Fruit fly (Drosophila melanogaster) whole organism, embryonic: ENCODE data around the gene car.
A peak's percentile ranks its signal among the peaks of the same experiment; 100 is the strongest.

ENCODE experiments used
- Bgb ChIP-seq: fragments of 200-800 bp; sonication (Bioruptor generic); IDR thresholded peaks from 2 replicates; pipeline ENCODE4 v1.3.6; 2022; ENCODE audit warnings: missing biosample characterization, missing genetic modification characterization; ENCODE audit not compliant: partially characterized antibody
- CG1024 ChIP-seq: fragments of 200-800 bp; sonication (Bioruptor generic); IDR thresholded peaks from 2 replicates; pipeline ENCODE4 v1.3.6; 2022; ENCODE audit warnings: missing biosample characterization, missing genetic modification characterization
- CG10321 ChIP-seq: fragments of 200-800 bp; sonication (Bioruptor generic); IDR thresholded peaks from 2 replicates; pipeline ENCODE4 v1.3.6; 2022; ENCODE audit warnings: missing biosample characterization, missing genetic modification characterization
- CG13296 ChIP-seq: fragments of 200-800 bp; sonication (Bioruptor generic); optimal IDR thresholded peaks from 3 replicates; lab custom pipeline; 2018; ENCODE audit warnings: missing biosample characterization, mild to moderate bottlenecking, missing genetic modification characterization
- CG13894 ChIP-seq: fragments of 200-800 bp; sonication (Bioruptor generic); optimal IDR thresholded peaks from 3 replicates; lab custom pipeline; 2018; ENCODE audit warnings: missing biosample characterization, mild to moderate bottlenecking, missing genetic modification characterization, moderate library complexity
- CG14014 ChIP-seq: fragments of 200-800 bp; sonication (Bioruptor generic); IDR thresholded peaks from 2 replicates; pipeline ENCODE4 v1.3.6; 2022; ENCODE audit warnings: missing biosample characterization, missing genetic modification characterization
- CG14441 ChIP-seq: fragments of 200-800 bp; sonication (Bioruptor generic); IDR thresholded peaks from 2 replicates; pipeline ENCODE4 v1.3.6; 2022; ENCODE audit warnings: missing biosample characterization, missing genetic modification characterization
- CG14710 ChIP-seq: fragments of 200-800 bp; sonication (Bioruptor generic); optimal IDR thresholded peaks from 3 replicates; lab custom pipeline; 2019; ENCODE audit warnings: missing biosample characterization, mild to moderate bottlenecking, missing genetic modification characterization, moderate library complexity
- CG15073 ChIP-seq: fragments of 200-800 bp; sonication (Bioruptor generic); optimal IDR thresholded peaks from 2 replicates; lab custom pipeline; 2016; ENCODE audit warnings: missing biosample characterization, missing genetic modification characterization
- CG17186 ChIP-seq: fragments of 200-800 bp; sonication (Bioruptor generic); optimal IDR thresholded peaks from 3 replicates; lab custom pipeline; 2017; ENCODE audit warnings: missing biosample characterization, missing genetic modification reagents, missing genetic modification characterization
- CG17568 ChIP-seq: fragments of 200-800 bp; sonication (Bioruptor generic); optimal IDR thresholded peaks from 2 replicates; lab custom pipeline; 2018; ENCODE audit warnings: missing biosample characterization, mild to moderate bottlenecking, missing genetic modification characterization, moderate library complexity
- CG18599 ChIP-seq: fragments of 200-800 bp; sonication (Bioruptor generic); optimal IDR thresholded peaks from 3 replicates; lab custom pipeline; 2017; ENCODE audit warnings: missing biosample characterization, missing genetic modification characterization, mild to moderate bottlenecking, moderate library complexity, missing genetic modification reagents
- CG18764 ChIP-seq: fragments of 200-800 bp; sonication (Bioruptor generic); optimal IDR thresholded peaks from 3 replicates; lab custom pipeline; 2016; ENCODE audit warnings: missing biosample characterization, missing genetic modification characterization
- CG34422 ChIP-seq: fragments of 200-800 bp; sonication (Bioruptor generic); IDR thresholded peaks from 3 replicates; pipeline ENCODE4 v1.3.6; 2022; ENCODE audit warnings: missing biosample characterization, missing genetic modification characterization
- CG3995 ChIP-seq: fragments of 200-800 bp; sonication (Bioruptor generic); optimal IDR thresholded peaks from 3 replicates; lab custom pipeline; 2016; ENCODE audit warnings: missing biosample characterization, missing genetic modification characterization
- CG6765 ChIP-seq: fragments of 200-800 bp; sonication (Bioruptor generic); optimal IDR thresholded peaks from 3 replicates; lab custom pipeline; 2017; ENCODE audit warnings: missing biosample characterization, mild to moderate bottlenecking, missing genetic modification characterization
- CG9876 ChIP-seq: fragments of 200-800 bp; sonication (Bioruptor generic); optimal IDR thresholded peaks from 2 replicates; lab custom pipeline; 2016; ENCODE audit warnings: missing biosample characterization, missing genetic modification characterization
- D19B ChIP-seq: fragments of 200-800 bp; sonication (Bioruptor generic); optimal IDR thresholded peaks from 2 replicates; lab custom pipeline; 2017; ENCODE audit warnings: missing biosample characterization, mild to moderate bottlenecking, missing genetic modification characterization
- Dip2 ChIP-seq: fragments of 200-800 bp; sonication (Bioruptor generic); IDR thresholded peaks from 2 replicates; pipeline ENCODE4 v1.3.6; 2022; ENCODE audit warnings: missing biosample characterization, missing genetic modification characterization
- Doc3 ChIP-seq: fragments of 200-800 bp; sonication (Bioruptor generic); IDR thresholded peaks from 3 replicates; pipeline ENCODE4 v1.3.6; 2022; ENCODE audit warnings: missing biosample characterization, missing genetic modification characterization; ENCODE audit not compliant: partially characterized antibody
- Dp ChIP-seq: fragments of 200-800 bp; sonication (Bioruptor generic); optimal IDR thresholded peaks from 2 replicates; lab custom pipeline; 2018; ENCODE audit warnings: missing biosample characterization, mild to moderate bottlenecking, missing genetic modification characterization, moderate library complexity
- E2f1 ChIP-seq: fragments of 200-800 bp; sonication (Bioruptor generic); IDR thresholded peaks from 2 replicates; pipeline ENCODE4 v1.3.6; 2022; ENCODE audit warnings: missing biosample characterization, missing genetic modification characterization
- Fer2 ChIP-seq: fragments of 200-800 bp; sonication (Bioruptor generic); optimal IDR thresholded peaks from 2 replicates; lab custom pipeline; 2018; ENCODE audit warnings: missing biosample characterization, mild to moderate bottlenecking, missing genetic modification characterization, moderate library complexity
- Hmr ChIP-seq: fragments of 200-800 bp; sonication (Bioruptor generic); optimal IDR thresholded peaks from 3 replicates; lab custom pipeline; 2017; ENCODE audit warnings: mild to moderate bottlenecking, missing biosample characterization, missing genetic modification reagents, missing genetic modification characterization
- Mrtf ChIP-seq: fragments of 200-800 bp; sonication (Bioruptor generic); IDR thresholded peaks from 3 replicates; pipeline ENCODE4 v1.3.6; 2022; ENCODE audit warnings: missing biosample characterization, missing genetic modification characterization
- Ptx1 ChIP-seq: fragments of 200-800 bp; sonication (Bioruptor generic); IDR thresholded peaks from 2 replicates; pipeline ENCODE4 v1.3.6; 2022; ENCODE audit warnings: missing biosample characterization, missing genetic modification characterization
- Spps ChIP-seq: fragments of 200-800 bp; sonication (Bioruptor generic); optimal IDR thresholded peaks from 2 replicates; lab custom pipeline; 2018; ENCODE audit warnings: missing biosample characterization, mild to moderate bottlenecking, missing genetic modification characterization
- abd-A ChIP-seq: fragments of 200-800 bp; sonication (Bioruptor generic); optimal IDR thresholded peaks from 3 replicates; lab custom pipeline; 2019; ENCODE audit warnings: missing biosample characterization, mild to moderate bottlenecking, missing genetic modification characterization, moderate library complexity
- amos ChIP-seq: fragments of 200-800 bp; sonication (Bioruptor generic); IDR thresholded peaks from 2 replicates; pipeline ENCODE4 v1.3.6; 2022; ENCODE audit warnings: missing biosample characterization, missing genetic modification characterization; ENCODE audit not compliant: partially characterized antibody
- chm ChIP-seq: fragments of 200-800 bp; sonication (Bioruptor generic); IDR thresholded peaks from 2 replicates; pipeline ENCODE4 v1.3.6; 2022; ENCODE audit warnings: missing biosample characterization, missing genetic modification characterization
- croc ChIP-seq: fragments of 200-800 bp; sonication (Bioruptor generic); conservative IDR thresholded peaks from 3 replicates; pipeline ENCODE4 v1.3.6; 2022; ENCODE audit warnings: missing biosample characterization, missing genetic modification characterization
- da ChIP-seq: fragments of 200-800 bp; sonication (Bioruptor generic); optimal IDR thresholded peaks from 2 replicates; lab custom pipeline; 2016; ENCODE audit warnings: missing biosample characterization, missing genetic modification characterization
- dan ChIP-seq: fragments of 200-800 bp; sonication (Bioruptor generic); IDR thresholded peaks from 2 replicates; pipeline ENCODE4 v1.3.6; 2022; ENCODE audit warnings: missing biosample characterization, missing genetic modification characterization
- emc ChIP-seq: fragments of 200-800 bp; sonication (Bioruptor generic); optimal IDR thresholded peaks from 2 replicates; lab custom pipeline; 2016; ENCODE audit warnings: missing biosample characterization, missing genetic modification characterization
- eve ChIP-seq, 2 experiments: fragments of >200 bp; optimal IDR thresholded peaks; 2 replicates each; lab custom pipeline; 2017; ENCODE audit warnings: missing biosample characterization in 2 of 2, missing genetic modification characterization in 2 of 2
- grau ChIP-seq: fragments of 200-800 bp; optimal IDR thresholded peaks from 3 replicates; lab custom pipeline; 2019; ENCODE audit warnings: missing biosample characterization, mild to moderate bottlenecking, missing genetic modification characterization, moderate library complexity
- hb ChIP-seq: fragments of 200-800 bp; sonication (Bioruptor generic); IDR thresholded peaks from 3 replicates; pipeline ENCODE4 v1.3.6; 2022; ENCODE audit warnings: missing biosample characterization, missing genetic modification characterization; ENCODE audit not compliant: partially characterized antibody
- hbn ChIP-seq: fragments of 200-800 bp; sonication (Bioruptor generic); IDR thresholded peaks from 2 replicates; pipeline ENCODE4 v1.3.6; 2022; ENCODE audit warnings: missing biosample characterization, missing genetic modification characterization; ENCODE audit not compliant: partially characterized antibody
- jing ChIP-seq: fragments of 200-800 bp; sonication (Bioruptor generic); optimal IDR thresholded peaks from 2 replicates; lab custom pipeline; 2018; ENCODE audit warnings: missing biosample characterization, mild to moderate bottlenecking, missing genetic modification characterization
- kni ChIP-seq: fragments of 200-800 bp; sonication (Bioruptor generic); optimal IDR thresholded peaks from 3 replicates; lab custom pipeline; 2017; ENCODE audit warnings: mild to moderate bottlenecking, missing biosample characterization, missing genetic modification reagents, missing genetic modification characterization
- luna ChIP-seq: fragments of 200-800 bp; sonication (Bioruptor generic); optimal IDR thresholded peaks from 2 replicates; lab custom pipeline; 2016; ENCODE audit warnings: missing biosample characterization, missing genetic modification characterization
- nau ChIP-seq: fragments of 200-800 bp; sonication (Bioruptor generic); optimal IDR thresholded peaks from 3 replicates; lab custom pipeline; 2017; ENCODE audit warnings: missing biosample characterization, mild to moderate bottlenecking, missing genetic modification characterization, missing genetic modification reagents
- pan ChIP-seq, 4 experiments: fragments of >200 bp in 3 of 4; fragments of 200-800 bp in 1 of 4; sonication (Bioruptor generic) in 1 of 4; optimal IDR thresholded peaks in 3 of 4; IDR thresholded peaks in 1 of 4; 2 replicates each; pipeline versions ENCODE4 v1.3.6 to Lab custom; 2017 to 2022; ENCODE audit warnings: missing biosample characterization in 2 of 4, missing genetic modification characterization in 2 of 4, mixed read lengths in 1 of 4
- pzg ChIP-seq: fragments of 200-800 bp; sonication (Bioruptor generic); optimal IDR thresholded peaks from 3 replicates; lab custom pipeline; 2018; ENCODE audit warnings: missing biosample characterization, mild to moderate bottlenecking, missing genetic modification characterization, moderate library complexity
- shn ChIP-seq: fragments of 200-800 bp; sonication (Bioruptor generic); optimal IDR thresholded peaks from 3 replicates; lab custom pipeline; 2016; ENCODE audit warnings: missing biosample characterization, missing genetic modification characterization
- sim ChIP-seq: fragments of 200-800 bp; sonication (Bioruptor generic); IDR thresholded peaks from 2 replicates; pipeline ENCODE4 v1.3.6; 2022; ENCODE audit warnings: missing biosample characterization, missing genetic modification characterization
- sqz ChIP-seq: fragments of 200-800 bp; sonication (Bioruptor generic); optimal IDR thresholded peaks from 3 replicates; lab custom pipeline; 2018; ENCODE audit warnings: missing biosample characterization, mild to moderate bottlenecking, missing genetic modification characterization
- trh ChIP-seq: fragments of 200-800 bp; sonication (Bioruptor generic); optimal IDR thresholded peaks from 2 replicates; lab custom pipeline; 2016; ENCODE audit warnings: missing biosample characterization, missing genetic modification characterization
- unc-4 ChIP-seq: fragments of 200-800 bp; sonication (Bioruptor generic); IDR thresholded peaks from 2 replicates; pipeline ENCODE4 v1.3.6; 2022; ENCODE audit warnings: missing biosample characterization, missing genetic modification characterization; ENCODE audit not compliant: partially characterized antibody
- zfh1 ChIP-seq: fragments of 200-800 bp; sonication (Bioruptor generic); IDR thresholded peaks from 3 replicates; pipeline ENCODE4 v1.3.6; 2022; ENCODE audit warnings: missing biosample characterization, missing genetic modification characterization

Gene car

dm6 chrX:19603953-19604352, 38.1 kb downstream of the car start (continued):
- TF ChIP-seq Dp (no peak), CG14710 (peak; percentile 44), luna (GFP tag; lab: Kevin White, UChicago) (no peak), Ptx1 (peak; percentile 82), nau (GFP tag; lab: Kevin White, UChicago) (peak; percentile 59), zfh1 (peak; percentile 71), CG18764 (GFP tag; lab: Kevin White, UChicago) (peak; percentile 35), CG13296 (peak; percentile 64), CG15073 (no peak), CG17568 (GFP tag; lab: Kevin White, UChicago) (peak; percentile 18), eve (GFP tag; optimal IDR thresholded peaks at IDR 0.05; lab: Kevin White, UChicago) (no peak), unc-4 (GFP tag; lab: Robert Waterston, UW) (no peak), Bgb (GFP tag; lab: Robert Waterston, UW) (no peak), abd-A (tag; lab: Kevin White, UChicago) (peak; percentile 13), Dip2 (GFP tag; lab: Robert Waterston, UW) (no peak), CG34422 (GFP tag; lab: Robert Waterston, UW) (peak; percentile 76), Spps (tag; lab: Kevin White, UChicago) (peak; percentile 29), Fer2 (tag; lab: Kevin White, UChicago) (peak; percentile 24), amos (GFP tag; lab: Robert Waterston, UW) (no peak), da (no peak), CG6765 (GFP tag; lab: Kevin White, UChicago) (peak; percentile 72), dan (GFP tag; lab: Robert Waterston, UW) (0 out of 2 replicates have a peak, but pooled peaks have one; percentile 23), croc (GFP tag; lab: Robert Waterston, UW) (peak; percentile 36; the same call in 1 of the 3 replicates), trh (GFP tag; lab: Kevin White, UChicago) (no peak), CG14014 (GFP tag; lab: Robert Waterston, UW) (peak; percentile 88), kni (GFP tag; lab: Kevin White, UChicago) (no peak), CG1024 (GFP tag; lab: Robert Waterston, UW) (peak; percentile 46; the same call in 1 of the 2 replicates), CG18599 (GFP tag; lab: Kevin White, UChicago) (peak; percentile 81), CG10321 (GFP tag; lab: Robert Waterston, UW) (no peak), E2f1 (GFP tag; lab: Robert Waterston, UW) (peak; percentile 70), CG14441 (GFP tag; lab: Robert Waterston, UW) (peak; percentile 85), CG3995 (peak; percentile 6), chm (GFP tag; lab: Robert Waterston, UW) (peak; percentile 77), CG13894 (tag; lab: Kevin White, UChicago) (peak; percentile 59), sqz (peak; percentile 5), jing (GFP tag; lab: Kevin White, UChicago) (peak; percentile 39), grau (peak; percentile 78), D19B (GFP tag; lab: Kevin White, UChicago) (peak; percentile 43), pan (optimal IDR thresholded peaks at IDR 0.05; lab: Kevin White, UChicago) (no peak), pan (GFP tag; optimal IDR thresholded peaks at IDR 0.05 in 1 of 2, IDR thresholded peaks at IDR 0.05 in 1 of 2) (peak in 1 of 2 experiments; percentile 83), Mrtf (GFP tag; lab: Robert Waterston, UW) (peak; percentile 72; the same call in 1 of the 3 replicates), sim (GFP tag; lab: Robert Waterston, UW) (peak; percentile 27; the same call in 1 of the 2 replicates), CG9876 (GFP tag; lab: Kevin White, UChicago) (no peak), pzg (no peak), emc (no peak), Doc3 (GFP tag; lab: Robert Waterston, UW) (no peak), CG17186 (GFP tag; lab: Kevin White, UChicago) (no peak), hbn (GFP tag; lab: Robert Waterston, UW) (no peak), shn (GFP tag; lab: Kevin White, UChicago) (no peak), Hmr (GFP tag; lab: Kevin White, UChicago) (peak; percentile 83), hb (GFP tag; lab: Robert Waterston, UW) (no peak)
